Fruit fly (Drosophila melanogaster) whole organism, adult: ENCODE data around the gene CG43094.

Source experiments
- CG11617 ChIP-seq: fragments of 200-800 bp; sonication (Bioruptor generic); optimal IDR thresholded peaks from 2 replicates; lab custom pipeline; 2017; ENCODE audit warnings: mild to moderate bottlenecking, missing biosample characterization, missing genetic modification reagents, missing genetic modification characterization
- CG12768 ChIP-seq: fragments of 200-800 bp; sonication (Bioruptor generic); optimal IDR thresholded peaks from 2 replicates; lab custom pipeline; 2017; ENCODE audit warnings: missing biosample characterization, missing genetic modification characterization, mild to moderate bottlenecking, moderate library complexity, missing genetic modification reagents
- CG14711 ChIP-seq: fragments of 200-800 bp; sonication (Bioruptor generic); optimal IDR thresholded peaks from 2 replicates; lab custom pipeline; 2018; ENCODE audit warnings: missing biosample characterization, mild to moderate bottlenecking, missing genetic modification characterization, moderate library complexity
- CG33017 ChIP-seq: fragments of 200-800 bp; sonication (Bioruptor generic); optimal IDR thresholded peaks from 2 replicates; lab custom pipeline; 2018; ENCODE audit warnings: missing biosample characterization, mild to moderate bottlenecking, missing genetic modification characterization, moderate library complexity
- CG7101 ChIP-seq: fragments of 200-800 bp; sonication (Bioruptor generic); optimal IDR thresholded peaks from 2 replicates; lab custom pipeline; 2018; ENCODE audit warnings: missing biosample characterization, mild to moderate bottlenecking, missing genetic modification characterization, moderate library complexity
- Clk ChIP-seq: fragments of 200-800 bp; sonication (Bioruptor generic); optimal IDR thresholded peaks from 2 replicates; lab custom pipeline; 2017; ENCODE audit warnings: missing biosample characterization, missing genetic modification characterization
- Crg-1 ChIP-seq: fragments of 200-800 bp; sonication (Bioruptor generic); optimal IDR thresholded peaks from 2 replicates; lab custom pipeline; 2016; ENCODE audit warnings: missing biosample characterization, missing genetic modification characterization
- Mnt ChIP-seq: fragments of 200-800 bp; sonication (Bioruptor generic); optimal IDR thresholded peaks from 2 replicates; lab custom pipeline; 2016; ENCODE audit warnings: missing biosample characterization, mild to moderate bottlenecking, missing genetic modification characterization
- bab1 ChIP-seq: fragments of 200-800 bp; sonication (Bioruptor generic); optimal IDR thresholded peaks from 3 replicates; lab custom pipeline; 2019; ENCODE audit warnings: missing biosample characterization, mild to moderate bottlenecking, missing genetic modification characterization, moderate library complexity
- kay ChIP-seq: fragments of 200-800 bp; sonication (Bioruptor generic); peaks from one replicate; lab custom pipeline; 2016; ENCODE audit warnings: missing biosample characterization, missing genetic modification characterization, borderline replicate concordance
- ovo ChIP-seq: fragments of 200-800 bp; sonication (Bioruptor generic); optimal IDR thresholded peaks from 2 replicates; lab custom pipeline; 2016; ENCODE audit warnings: missing biosample characterization, missing genetic modification characterization
- toe ChIP-seq: fragments of 200-800 bp; sonication (Bioruptor generic); optimal IDR thresholded peaks from 2 replicates; lab custom pipeline; 2016; ENCODE audit warnings: missing biosample characterization, missing genetic modification characterization

DNA sequence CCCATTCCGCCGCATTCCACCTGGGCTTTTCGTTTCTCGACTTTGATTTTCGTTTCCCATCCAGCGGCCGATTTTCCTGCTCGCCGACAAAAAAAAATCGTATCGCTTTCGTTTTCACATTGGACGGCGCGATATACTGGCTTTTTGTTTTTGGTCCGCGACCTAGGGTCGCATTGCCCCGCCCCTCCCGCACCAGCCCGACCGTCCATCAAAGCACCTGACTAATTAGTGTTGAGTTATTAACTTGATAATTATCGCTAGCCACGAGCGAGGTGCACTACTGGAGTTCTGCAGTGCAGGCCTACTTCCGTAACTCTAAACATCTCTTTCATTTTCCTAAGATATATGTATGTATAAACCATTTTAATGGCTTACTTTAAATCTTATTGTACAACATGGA lies 19.1 kb downstream of the CG43094 start:
- no peak for TF ChIP-seq bab1 (GFP tag; lab: Kevin White, UChicago)
- no peak for TF ChIP-seq CG33017 (tag; lab: Kevin White, UChicago)
- TF ChIP-seq toe = no peak
- no peak for TF ChIP-seq CG12768 (GFP tag; lab: Kevin White, UChicago)
- TF ChIP-seq CG14711 (tag; lab: Kevin White, UChicago) = no peak
- no peak for TF ChIP-seq CG7101 (tag; lab: Kevin White, UChicago)
- TF ChIP-seq kay (GFP tag; lab: Kevin White, UChicago) = no peak
- no peak for TF ChIP-seq ovo (GFP tag; lab: Kevin White, UChicago)
- TF ChIP-seq CG11617 (GFP tag; lab: Kevin White, UChicago) = no peak
- TF ChIP-seq Clk (GFP tag; lab: Kevin White, UChicago) = no peak
- TF ChIP-seq Crg-1 (GFP tag; lab: Kevin White, UChicago) = no peak
- no peak for TF ChIP-seq Mnt (GFP tag; lab: Kevin White, UChicago)
